Worm (Caenorhabditis elegans): Measurements from ENCODE around the gene sad-1.

The sad-1 gene

DNA sequence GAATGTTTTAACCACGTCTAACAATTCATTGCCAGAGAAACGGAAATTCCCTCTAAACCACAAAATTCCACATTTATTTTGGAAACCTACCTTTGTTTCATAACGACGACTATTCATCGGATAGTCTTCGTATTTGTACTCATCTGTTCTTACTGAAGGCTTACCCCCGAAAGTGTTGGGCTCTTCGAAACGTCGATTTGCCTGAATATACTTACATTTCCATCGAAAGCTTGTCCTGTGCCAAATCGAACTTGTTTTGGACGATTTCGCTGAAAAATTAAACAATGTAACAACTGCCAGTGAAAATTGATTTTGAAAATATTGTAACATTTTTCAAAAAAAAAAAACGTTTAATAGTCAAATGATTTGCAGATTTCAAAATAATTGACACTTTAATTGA lies 37.9 kb downstream of the sad-1 start, which contains the start of gene F02D10.3:
Gene F02D10.3, minus strand, starts transcription at position 101 of the 400 bp plus-strand sequence.
- TF ChIP-seq hlh-1 (tag; optimal IDR thresholded peaks at IDR 0.05) (no peak), cnd-1 (tag; optimal IDR thresholded peaks at IDR 0.05) (no peak), nhr-76 (tag; optimal IDR thresholded peaks at IDR 0.05) (no peak), unc-39 (tag; optimal IDR thresholded peaks at IDR 0.05) (no peak), ham-2 (GFP tag; optimal IDR thresholded peaks at IDR 0.05) (no peak), elt-1 (tag; optimal IDR thresholded peaks at IDR 0.05; ENCODE audit: borderline replicate concordance, insufficient read depth) (no peak)

DNA sequence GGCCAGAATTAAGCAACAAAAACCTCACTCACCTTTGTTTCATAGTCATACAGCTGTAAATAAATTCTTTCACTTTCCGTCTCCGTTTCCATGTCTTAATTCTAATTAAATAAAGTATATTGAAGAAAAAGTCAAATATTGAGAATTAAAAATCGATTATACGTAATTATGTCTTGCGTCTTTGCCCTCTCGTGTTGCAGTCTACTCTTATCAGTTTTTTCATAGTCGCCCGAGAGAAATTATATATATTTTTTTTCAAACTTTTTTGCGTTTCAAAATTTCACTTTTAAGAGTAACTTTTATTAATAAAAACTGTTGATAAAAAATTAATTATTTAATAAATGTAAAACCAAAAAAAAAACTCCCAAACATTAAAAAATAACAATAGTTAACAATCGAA lies 44.0 kb downstream of the sad-1 start, which contains the start of gene flr-1:
Gene flr-1, minus strand, starts transcription at position 101 of the 400 bp plus-strand sequence.
- TF ChIP-seq lin-32 (GFP tag; optimal IDR thresholded peaks at IDR 0.05), result no peak
- no peak for TF ChIP-seq tbx-8 (GFP tag; optimal IDR thresholded peaks at IDR 0.05)
- no peak for TF ChIP-seq nhr-28 (tag; optimal IDR thresholded peaks at IDR 0.05)
- TF ChIP-seq mls-2 (tag; optimal IDR thresholded peaks at IDR 0.05), result no peak
- no peak for TF ChIP-seq M03D4.4 (tag; optimal IDR thresholded peaks at IDR 0.05)
- no peak for TF ChIP-seq nhr-237 (tag; optimal IDR thresholded peaks at IDR 0.05)
- no peak for TF ChIP-seq unc-120 (tag; optimal IDR thresholded peaks at IDR 0.05; ENCODE audit: poor library complexity, severe bottlenecking)
- TF ChIP-seq mab-5 (tag; optimal IDR thresholded peaks at IDR 0.05), result no peak
- no peak for TF ChIP-seq nhr-12 (tag; optimal IDR thresholded peaks at IDR 0.05)
- TF ChIP-seq flh-1 (GFP tag; optimal IDR thresholded peaks at IDR 0.05), result no peak
- TF ChIP-seq ham-2 (GFP tag; optimal IDR thresholded peaks at IDR 0.05), result no peak
- no peak for TF ChIP-seq blmp-1 (tag; optimal IDR thresholded peaks at IDR 0.05)
- no peak for TF ChIP-seq snpc-4 (tag; optimal IDR thresholded peaks at IDR 0.05)
- no peak for TF ChIP-seq mep-1 (tag; optimal IDR thresholded peaks at IDR 0.05)
- no peak for TF ChIP-seq pha-4 (tag; optimal IDR thresholded peaks at IDR 0.05)
- no peak for TF ChIP-seq nhr-2 (tag; optimal IDR thresholded peaks at IDR 0.05)
- no peak for TF ChIP-seq ceh-39 (tag; optimal IDR thresholded peaks at IDR 0.05)
- no peak for TF ChIP-seq unc-62 (GFP tag; optimal IDR thresholded peaks at IDR 0.05)
- no peak for TF ChIP-seq unc-39 (tag; optimal IDR thresholded peaks at IDR 0.05)
- no peak for TF ChIP-seq cnd-1 (tag; optimal IDR thresholded peaks at IDR 0.05)

DNA sequence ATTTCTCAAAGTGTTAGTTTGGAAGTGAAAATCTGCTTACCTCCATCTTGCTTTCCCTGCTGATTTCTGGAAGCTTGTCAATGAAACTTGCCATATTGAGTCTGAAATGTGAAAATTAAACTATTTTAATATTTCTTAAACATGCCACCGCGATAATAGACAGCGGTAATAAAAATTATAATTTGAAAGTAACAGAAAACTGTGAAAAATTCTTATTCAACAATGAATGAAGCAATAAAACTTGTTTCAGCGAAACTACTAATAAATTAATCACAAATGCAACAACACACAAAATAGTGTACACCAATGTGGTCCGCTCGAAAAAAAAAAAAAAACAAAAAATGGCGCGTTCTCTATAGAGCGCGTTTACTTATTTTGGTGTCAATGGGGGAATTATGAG lies 48.9 kb downstream of the sad-1 start, which contains the start of gene F02D10.6:
Gene F02D10.6, minus strand, starts transcription at position 101 of the 400 bp plus-strand sequence.
- TF ChIP-seq flh-1 (GFP tag; optimal IDR thresholded peaks at IDR 0.05), result no peak
- no peak for TF ChIP-seq ham-2 (GFP tag; optimal IDR thresholded peaks at IDR 0.05)
- TF ChIP-seq mep-1 (tag; optimal IDR thresholded peaks at IDR 0.05), result no peak
- no peak for TF ChIP-seq nhr-237 (tag; optimal IDR thresholded peaks at IDR 0.05)
- TF ChIP-seq nhr-28 (tag; optimal IDR thresholded peaks at IDR 0.05), result no peak
- no peak for TF ChIP-seq nhr-12 (tag; optimal IDR thresholded peaks at IDR 0.05)
- no peak for TF ChIP-seq cnd-1 (tag; optimal IDR thresholded peaks at IDR 0.05)
- no peak for TF ChIP-seq elt-3 (tag; optimal IDR thresholded peaks at IDR 0.05)
- TF ChIP-seq drap-1 (GFP tag; optimal IDR thresholded peaks at IDR 0.05), result no peak
- no peak for TF ChIP-seq hlh-1 (tag; optimal IDR thresholded peaks at IDR 0.05)
- no peak for TF ChIP-seq ces-1 (GFP tag; optimal IDR thresholded peaks at IDR 0.05)
- no peak for TF ChIP-seq pha-4 (tag; optimal IDR thresholded peaks at IDR 0.05)
- no peak for TF ChIP-seq sptf-1 (tag; optimal IDR thresholded peaks at IDR 0.05)
- TF ChIP-seq tbx-8 (GFP tag; optimal IDR thresholded peaks at IDR 0.05), result no peak
- no peak for TF ChIP-seq unc-62 (GFP tag; optimal IDR thresholded peaks at IDR 0.05)

DNA sequence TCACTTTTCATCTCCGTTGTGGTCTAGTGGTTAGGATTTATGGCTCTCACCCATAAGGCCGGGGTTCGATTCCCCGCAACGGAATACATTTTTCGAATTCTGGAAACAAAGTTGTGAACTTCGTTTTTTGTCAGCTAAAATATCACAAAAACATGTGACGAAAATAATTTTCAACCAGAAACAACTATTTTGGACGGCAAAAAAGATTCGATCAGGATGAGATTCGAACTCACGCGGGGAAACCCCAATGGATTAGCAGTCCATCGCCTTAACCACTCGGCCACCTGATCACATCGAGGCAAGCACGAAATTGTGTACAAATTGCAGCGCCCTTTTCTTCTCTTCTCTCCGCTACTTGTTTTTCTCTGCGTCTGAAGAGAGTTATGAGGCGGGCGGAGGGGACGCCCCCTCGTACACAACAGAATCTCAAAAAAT lies 51.8 kb downstream of the sad-1 start:
- TF ChIP-seq sem-2 (GFP tag; optimal IDR thresholded peaks at IDR 0.05) (peak; percentile 46), sptf-1 (tag; optimal IDR thresholded peaks at IDR 0.05) (peak; percentile 88), M03D4.4 (tag; optimal IDR thresholded peaks at IDR 0.05) (peak; percentile 65), cnd-1 (tag; optimal IDR thresholded peaks at IDR 0.05) (peak; percentile 31), mls-2 (tag; optimal IDR thresholded peaks at IDR 0.05) (peak; percentile 87), tbx-8 (GFP tag; optimal IDR thresholded peaks at IDR 0.05) (peak; percentile 39), flh-1 (GFP tag; optimal IDR thresholded peaks at IDR 0.05) (peak; percentile 21), mep-1 (tag; optimal IDR thresholded peaks at IDR 0.05) (peak; percentile 6), ceh-83 (GFP tag; optimal IDR thresholded peaks at IDR 0.05) (peak; percentile 83), ham-2 (GFP tag; optimal IDR thresholded peaks at IDR 0.05) (peak; percentile 69), lin-32 (GFP tag; optimal IDR thresholded peaks at IDR 0.05) (peak; percentile 64), ces-1 (GFP tag; optimal IDR thresholded peaks at IDR 0.05) (peak; percentile 27), bed-3 (GFP tag; optimal IDR thresholded peaks at IDR 0.05) (peak; percentile 43), ceh-43 (GFP tag; optimal IDR thresholded peaks at IDR 0.05) (peak; percentile 64), unc-120 (tag; optimal IDR thresholded peaks at IDR 0.05; ENCODE audit: poor library complexity, severe bottlenecking) (peak; percentile 54), drap-1 (GFP tag; optimal IDR thresholded peaks at IDR 0.05) (peak; percentile 83)
